Worm (Caenorhabditis elegans) whole organism, L4/young adult: Measurements from ENCODE around the gene rpl-5.

Experiments
- W03F9.2 ChIP-seq: fragments of 150-350 bp; optimal IDR thresholded peaks from 2 replicates; lab custom pipeline; 2014; ENCODE audit warnings: missing biosample characterization, missing genetic modification characterization
- him-1 ChIP-seq: sonication (generic microtip); optimal IDR thresholded peaks from 2 replicates; lab custom pipeline; 2016; ENCODE audit warnings: missing genotype, missing genetic modification reagents, missing genetic modification characterization, missing compliant biosample characterization

DNA sequence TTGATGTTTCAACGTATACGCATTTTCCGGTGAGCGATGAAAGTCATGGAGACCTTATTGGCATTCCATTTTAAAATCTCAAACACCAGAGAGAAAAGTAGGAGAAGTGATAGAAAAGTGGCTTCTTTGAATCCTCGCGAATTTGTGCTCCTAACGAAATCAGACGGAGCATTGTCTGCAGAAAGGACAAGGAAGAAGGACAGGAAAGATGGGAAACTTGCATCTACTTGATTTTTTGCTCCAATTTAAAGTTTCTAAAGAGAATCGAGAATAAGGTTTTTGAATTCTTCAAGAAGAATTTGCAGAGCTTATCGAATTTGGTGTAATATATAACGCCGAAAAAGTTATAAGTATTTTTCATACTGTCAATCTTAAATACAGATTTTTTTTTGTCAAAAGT lies 18.6 kb upstream of the rpl-5 start:
- no peak for TF ChIP-seq W03F9.2 (tag; lab: Kevin White, UChicago)
- no peak for TF ChIP-seq him-1 (tag; lab: Kevin White, UChicago)
